Worm (Caenorhabditis elegans) whole organism, L1 larva: ENCODE data around the gene parp-2.

ENCODE experiments used
- C04F5.9 ChIP-seq: sonication (generic microtip); optimal IDR thresholded peaks from 2 replicates; lab custom pipeline; 2016; ENCODE audit warnings: missing genetic modification characterization, missing compliant biosample characterization
- C16A3.4 ChIP-seq: fragments of 150-350 bp; optimal IDR thresholded peaks from 2 replicates; lab custom pipeline; 2014; ENCODE audit warnings: missing biosample characterization, missing genetic modification characterization
- C34B4.2 ChIP-seq: sonication (generic microtip); optimal IDR thresholded peaks from 2 replicates; lab custom pipeline; 2017; ENCODE audit warnings: mild to moderate bottlenecking, missing genetic modification characterization, missing compliant biosample characterization
- F16B12.6 ChIP-seq: fragments of 150-350 bp; optimal IDR thresholded peaks from 2 replicates; lab custom pipeline; 2014; ENCODE audit warnings: missing biosample characterization, missing genetic modification characterization
- Y116A8C.19 ChIP-seq: sonication (generic microtip); optimal IDR thresholded peaks from 2 replicates; lab custom pipeline; 2016; ENCODE audit warnings: missing compliant biosample characterization, missing genetic modification characterization, borderline replicate concordance
- aly-2 ChIP-seq: fragments of 150-350 bp; optimal IDR thresholded peaks from 2 replicates; lab custom pipeline; 2014; ENCODE audit warnings: missing biosample characterization, missing genetic modification characterization
- ama-1 ChIP-seq: fragments of 150-350 bp; optimal IDR thresholded peaks from 2 replicates; lab custom pipeline; 2014
- blmp-1 ChIP-seq: fragments of 150-350 bp; optimal IDR thresholded peaks from 2 replicates; lab custom pipeline; 2014; ENCODE audit warnings: missing biosample characterization, missing genetic modification characterization
- ceh-63 ChIP-seq: fragments of 200-800 bp; sonication (Bioruptor generic); optimal IDR thresholded peaks from 2 replicates; lab custom pipeline; 2018; ENCODE audit warnings: mild to moderate bottlenecking, missing genetic modification characterization, missing compliant biosample characterization
- ceh-88 ChIP-seq: fragments of 200-800 bp; sonication (Bioruptor generic); IDR thresholded peaks from 2 replicates; pipeline ENCODE4 v1.3.6; 2022; ENCODE audit warnings: missing genetic modification characterization, missing compliant biosample characterization
- ceh-90 ChIP-seq: sonication (generic microtip); optimal IDR thresholded peaks from 2 replicates; lab custom pipeline; 2016; ENCODE audit warnings: missing genetic modification characterization, missing compliant biosample characterization
- dsc-1 ChIP-seq: sonication (generic microtip); optimal IDR thresholded peaks from 2 replicates; lab custom pipeline; 2016; ENCODE audit warnings: mild to moderate bottlenecking, missing genetic modification characterization, missing compliant biosample characterization
- efl-1 ChIP-seq, 4 experiments: fragments of 150-350 bp; optimal IDR thresholded peaks in 3 of 4; peaks in 1 of 4; 1 replicate in 1 of 4; 2 replicates in 3 of 4; lab custom pipeline; 2014; ENCODE audit warnings: missing biosample characterization in 2 of 4, missing genetic modification characterization in 2 of 4, missing genetic modification reagents in 2 of 4
- efl-3 ChIP-seq: fragments of 200-800 bp; sonication (Bioruptor generic); optimal IDR thresholded peaks from 2 replicates; lab custom pipeline; 2018; ENCODE audit warnings: mild to moderate bottlenecking, missing genetic modification characterization, missing compliant biosample characterization
- ets-5 ChIP-seq: fragments of 200-800 bp; sonication (Bioruptor generic); IDR thresholded peaks from 2 replicates; pipeline ENCODE4 v1.3.6; 2022; ENCODE audit warnings: missing genetic modification characterization, missing compliant biosample characterization
- fkh-10 ChIP-seq: sonication (generic microtip); optimal IDR thresholded peaks from 2 replicates; lab custom pipeline; 2017; ENCODE audit warnings: missing biosample characterization, missing genetic modification reagents, missing genetic modification characterization
- fkh-4 ChIP-seq: sonication (generic microtip); optimal IDR thresholded peaks from 2 replicates; lab custom pipeline; 2016; ENCODE audit warnings: missing compliant biosample characterization, missing genetic modification characterization, borderline replicate concordance
- fos-1 ChIP-seq: fragments of 150-350 bp; optimal IDR thresholded peaks from 2 replicates; lab custom pipeline; 2014; ENCODE audit warnings: missing biosample characterization, missing genetic modification characterization
- grh-1 ChIP-seq: fragments of 200-800 bp; sonication (Bioruptor generic); IDR thresholded peaks from 2 replicates; pipeline ENCODE4 v1.3.6; 2022; ENCODE audit warnings: missing genetic modification reagents, missing genetic modification characterization, missing compliant biosample characterization
- hlh-17 ChIP-seq: fragments of 200-800 bp; sonication (Bioruptor generic); optimal IDR thresholded peaks from 2 replicates; lab custom pipeline; 2018; ENCODE audit warnings: missing genetic modification characterization, mild to moderate bottlenecking, missing compliant biosample characterization, moderate library complexity, borderline replicate concordance
- hlh-4 ChIP-seq: sonication (generic microtip); optimal IDR thresholded peaks from 2 replicates; lab custom pipeline; 2016; ENCODE audit warnings: mild to moderate bottlenecking, missing genetic modification characterization, missing compliant biosample characterization
- isw-1 ChIP-seq: fragments of 200-800 bp; sonication (Bioruptor generic); IDR thresholded peaks from 2 replicates; pipeline ENCODE4 v1.3.6; 2022; ENCODE audit warnings: missing genetic modification characterization, missing compliant biosample characterization
- jun-1 ChIP-seq: fragments of 150-350 bp; optimal IDR thresholded peaks from 2 replicates; lab custom pipeline; 2014; ENCODE audit warnings: missing biosample characterization, missing genetic modification reagents, missing genetic modification characterization
- lin-14 ChIP-seq: fragments of 200-800 bp; sonication (Bioruptor generic); optimal IDR thresholded peaks from 2 replicates; lab custom pipeline; 2018; ENCODE audit warnings: mild to moderate bottlenecking, missing genetic modification characterization, moderate library complexity, missing compliant biosample characterization
- lin-15B ChIP-seq: fragments of 150-350 bp; sonication (generic microtip); optimal IDR thresholded peaks from 3 replicates; lab custom pipeline; 2014; ENCODE audit warnings: missing biosample characterization, missing genetic modification characterization
- lir-3 ChIP-seq: sonication (generic microtip); optimal IDR thresholded peaks from 2 replicates; lab custom pipeline; 2016; ENCODE audit warnings: mild to moderate bottlenecking, missing genetic modification characterization, moderate library complexity, missing compliant biosample characterization; ENCODE audit not compliant: poor library complexity
- lsy-2 ChIP-seq, 2 experiments: fragments of 150-350 bp; optimal IDR thresholded peaks; 2 replicates each; lab custom pipeline; 2014; ENCODE audit warnings: missing biosample characterization in 2 of 2, missing genetic modification characterization in 2 of 2
- mdl-1 ChIP-seq, 2 experiments: fragments of 150-350 bp; optimal IDR thresholded peaks; 2 replicates each; lab custom pipeline; 2014 to 2017; ENCODE audit warnings: missing biosample characterization in 2 of 2, missing genetic modification characterization in 2 of 2, inconsistent platforms in 1 of 2
- mef-2 ChIP-seq: fragments of 150-350 bp; optimal IDR thresholded peaks from 2 replicates; lab custom pipeline; 2014; ENCODE audit warnings: missing biosample characterization, missing genetic modification characterization
- mep-1 ChIP-seq: fragments of 150-350 bp; optimal IDR thresholded peaks from 2 replicates; lab custom pipeline; 2014; ENCODE audit warnings: missing biosample characterization, missing genetic modification characterization
- nhr-20 ChIP-seq: sonication (generic microtip); optimal IDR thresholded peaks from 2 replicates; lab custom pipeline; 2016; ENCODE audit warnings: mild to moderate bottlenecking, missing genetic modification characterization, missing compliant biosample characterization
- nhr-28 ChIP-seq: fragments of 150-350 bp; optimal IDR thresholded peaks from 2 replicates; lab custom pipeline; 2014; ENCODE audit warnings: missing biosample characterization, missing genetic modification characterization
- nhr-47 ChIP-seq: sonication (generic microtip); optimal IDR thresholded peaks from 2 replicates; lab custom pipeline; 2016; ENCODE audit warnings: mild to moderate bottlenecking, missing genetic modification characterization, moderate library complexity, missing compliant biosample characterization
- nhr-71 ChIP-seq: sonication (generic microtip); optimal IDR thresholded peaks from 2 replicates; lab custom pipeline; 2016; ENCODE audit warnings: mild to moderate bottlenecking, missing genetic modification characterization, moderate library complexity, missing compliant biosample characterization
- nhr-77 ChIP-seq: fragments of 150-350 bp; optimal IDR thresholded peaks from 2 replicates; lab custom pipeline; 2014; ENCODE audit warnings: missing biosample characterization, missing genetic modification characterization
- nhr-84 ChIP-seq: sonication (generic microtip); optimal IDR thresholded peaks from 2 replicates; lab custom pipeline; 2017; ENCODE audit warnings: missing biosample characterization, missing genetic modification characterization
- pag-3 ChIP-seq: sonication (generic microtip); optimal IDR thresholded peaks from 2 replicates; lab custom pipeline; 2017; ENCODE audit warnings: missing genetic modification characterization, mild to moderate bottlenecking, missing compliant biosample characterization, antibody characterized with exemption, borderline replicate concordance; ENCODE audit not compliant: insufficient read depth
- pax-3 ChIP-seq: fragments of 200-800 bp; sonication (Bioruptor generic); optimal IDR thresholded peaks from 2 replicates; lab custom pipeline; 2018; ENCODE audit warnings: mild to moderate bottlenecking, missing genetic modification characterization, moderate library complexity, missing compliant biosample characterization
- pqm-1 ChIP-seq: sonication (generic microtip); optimal IDR thresholded peaks from 3 replicates; lab custom pipeline; 2017; ENCODE audit warnings: missing biosample characterization, missing genetic modification characterization
- skn-1 ChIP-seq: fragments of 150-350 bp; optimal IDR thresholded peaks from 2 replicates; lab custom pipeline; 2014; ENCODE audit warnings: missing biosample characterization, missing genetic modification characterization
- sox-4 ChIP-seq: sonication (generic microtip); optimal IDR thresholded peaks from 2 replicates; lab custom pipeline; 2016; ENCODE audit warnings: missing genetic modification characterization, missing compliant biosample characterization
- sup-37 ChIP-seq: fragments of 200-800 bp; sonication (Bioruptor generic); optimal IDR thresholded peaks from 2 replicates; lab custom pipeline; 2018; ENCODE audit warnings: mild to moderate bottlenecking, missing genetic modification characterization, missing compliant biosample characterization
- tlp-1 ChIP-seq: fragments of 150-350 bp; optimal IDR thresholded peaks from 2 replicates; lab custom pipeline; 2014; ENCODE audit warnings: missing biosample characterization, missing genetic modification characterization
- unc-130 ChIP-seq: fragments of 150-350 bp; optimal IDR thresholded peaks from 2 replicates; lab custom pipeline; 2017; ENCODE audit warnings: missing biosample characterization, missing genetic modification characterization, inconsistent platforms
- unc-62 ChIP-seq: fragments of 150-350 bp; optimal IDR thresholded peaks from 2 replicates; lab custom pipeline; 2014; ENCODE audit warnings: missing biosample characterization, missing genetic modification reagents, missing genetic modification characterization
- unc-86 ChIP-seq: sonication (generic microtip); optimal IDR thresholded peaks from 2 replicates; lab custom pipeline; 2016; ENCODE audit warnings: missing genetic modification characterization, missing compliant biosample characterization
- unc-98 ChIP-seq: fragments of 200-800 bp; sonication (Bioruptor generic); IDR thresholded peaks from 2 replicates; pipeline ENCODE4 v1.3.6; 2022; ENCODE audit warnings: missing genetic modification characterization, missing compliant biosample characterization
- vab-15 ChIP-seq: sonication (generic microtip); optimal IDR thresholded peaks from 2 replicates; lab custom pipeline; 2017; ENCODE audit warnings: missing genotype, mild to moderate bottlenecking, missing genetic modification characterization, missing compliant biosample characterization
- xbp-1 ChIP-seq: sonication (generic microtip); optimal IDR thresholded peaks from 2 replicates; lab custom pipeline; 2016; ENCODE audit warnings: missing genetic modification characterization, missing compliant biosample characterization
- ztf-11 ChIP-seq, 2 experiments: sonication (generic microtip); optimal IDR thresholded peaks; 2 replicates each; lab custom pipeline; 2016 to 2017; ENCODE audit warnings: missing genetic modification characterization in 2 of 2, missing biosample characterization in 1 of 2, missing compliant biosample characterization in 1 of 2

parp-2 gene

ce11 chrII:9583461-9583860 is 9.4 kb upstream of the parp-2 start, which contains the start of gene wee-1.1:
Gene wee-1.1 (minus strand): TSS chrII:9583561.
- TF ChIP-seq lin-14 (GFP tag; lab: Kevin White, UChicago) (no peak), tlp-1 (tag; lab: Kevin White, UChicago) (no peak), nhr-20 (tag; lab: Kevin White, UChicago) (no peak), dsc-1 (tag; lab: Kevin White, UChicago) (no peak), fkh-4 (no peak), lir-3 (no peak), unc-62 (GFP tag; lab: Kevin White, UChicago) (no peak), nhr-47 (tag; lab: Kevin White, UChicago) (no peak), C16A3.4 (tag; lab: Kevin White, UChicago) (no peak), mef-2 (tag; lab: Kevin White, UChicago) (no peak), fkh-10 (GFP tag; lab: Kevin White, UChicago) (no peak)

DNA sequence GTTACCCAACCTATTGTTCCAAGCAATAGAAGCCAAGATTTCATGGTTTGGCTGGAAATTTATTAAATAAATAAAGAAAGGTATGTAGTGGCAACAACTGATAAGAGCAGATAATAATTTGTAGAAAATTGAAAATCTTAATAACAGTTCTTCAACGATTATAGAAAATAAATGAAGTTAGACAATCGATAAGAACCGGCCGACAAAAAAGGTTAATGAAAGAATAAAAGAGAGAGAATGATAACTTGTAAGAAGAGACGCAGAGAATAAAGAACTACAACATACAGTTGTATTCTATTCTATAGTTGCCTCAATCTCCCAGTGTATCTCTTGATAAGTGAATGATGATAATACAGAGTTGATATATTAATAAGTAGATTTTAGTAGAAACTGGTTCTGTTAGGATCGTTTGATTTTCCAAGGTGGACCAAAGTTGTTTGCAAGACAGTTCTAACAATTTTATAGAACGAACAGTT is 6.1 kb upstream of the parp-2 start, which contains the start of gene ugt-58:
ugt-58 (minus strand) TSS at position 51 of the 476 bp plus-strand sequence.
- TF ChIP-seq F16B12.6 (tag; lab: Kevin White, UChicago) (no peak), pax-3 (no peak), lin-14 (GFP tag; lab: Kevin White, UChicago) (peak; percentile 20), fkh-10 (GFP tag; lab: Kevin White, UChicago) (no peak), nhr-28 (tag; lab: Kevin White, UChicago) (peak; percentile 36), sup-37 (GFP tag; lab: Kevin White, UChicago) (no peak), pqm-1 (tag; lab: Kevin White, UChicago) (no peak), pag-3 (tag; lab: Kevin White, UChicago) (no peak), ets-5 (GFP tag; lab: Robert Waterston, UW) (no peak), ama-1 (lab: Kevin White, UChicago) (no peak), mep-1 (tag; lab: Kevin White, UChicago) (peak; percentile 29), unc-130 (tag; lab: Kevin White, UChicago) (no peak), unc-98 (no peak), sox-4 (tag; lab: Kevin White, UChicago) (no peak), hlh-17 (GFP tag; lab: Kevin White, UChicago) (no peak), mdl-1 (tag; optimal IDR thresholded peaks at IDR 0.05; lab: Kevin White, UChicago) (no peak), lin-15B (tag; lab: Kevin White, UChicago) (no peak), vab-15 (tag; lab: Kevin White, UChicago) (no peak), dsc-1 (tag; lab: Kevin White, UChicago) (no peak), nhr-84 (tag; lab: Kevin White, UChicago) (no peak), nhr-71 (tag; lab: Kevin White, UChicago) (peak; percentile 42), ceh-63 (GFP tag; lab: Kevin White, UChicago) (no peak), fos-1 (no peak), jun-1 (tag; lab: Kevin White, UChicago) (no peak), C34B4.2 (tag; lab: Kevin White, UChicago) (no peak), lsy-2 (tag; optimal IDR thresholded peaks at IDR 0.05; lab: Kevin White, UChicago) (peak; percentile 15 to 17), ceh-90 (tag; lab: Kevin White, UChicago) (no peak), skn-1 (peak; percentile 53), fkh-4 (no peak), xbp-1 (tag; lab: Kevin White, UChicago) (no peak), isw-1 (GFP tag; lab: Robert Waterston, UW) (no peak), Y116A8C.19 (tag; lab: Kevin White, UChicago) (no peak), ztf-11 (tag; optimal IDR thresholded peaks at IDR 0.05; lab: Kevin White, UChicago) (no peak), grh-1 (no peak), aly-2 (tag; lab: Kevin White, UChicago) (no peak), blmp-1 (tag; lab: Kevin White, UChicago) (peak; percentile 23), nhr-77 (no peak), ceh-88 (GFP tag; lab: Robert Waterston, UW) (no peak), efl-3 (GFP tag; lab: Kevin White, UChicago) (no peak), unc-62 (GFP tag; lab: Kevin White, UChicago) (no peak), hlh-4 (tag; lab: Kevin White, UChicago) (no peak), nhr-47 (tag; lab: Kevin White, UChicago) (no peak), C04F5.9 (tag; lab: Kevin White, UChicago) (no peak), unc-86 (tag; lab: Kevin White, UChicago) (no peak), efl-1 (optimal IDR thresholded peaks at IDR 0.05; lab: Kevin White, UChicago) (no peak), efl-1 (GFP tag; optimal IDR thresholded peaks at IDR 0.05 in 1 of 2; lab: Kevin White, UChicago) (no peak)
